Fruit fly (Drosophila melanogaster) whole organism, embryonic: ENCODE data around the gene CG13724.

Experiments used
- Abd-B ChIP-seq: fragments of 200-800 bp; sonication (Bioruptor generic); optimal IDR thresholded peaks from 2 replicates; lab custom pipeline; 2018; ENCODE audit warnings: missing biosample characterization, mild to moderate bottlenecking, missing genetic modification characterization, moderate library complexity
- B-H2 ChIP-seq: fragments of 200-800 bp; sonication (Bioruptor generic); optimal IDR thresholded peaks from 2 replicates; lab custom pipeline; 2018; ENCODE audit warnings: missing biosample characterization, mild to moderate bottlenecking, missing genetic modification characterization
- C15 ChIP-seq: fragments of 200-800 bp; sonication (Bioruptor generic); IDR thresholded peaks from 3 replicates; pipeline ENCODE4 v1.3.6; 2022; ENCODE audit warnings: missing biosample characterization, missing genetic modification characterization
- CG11504 ChIP-seq: fragments of 200-800 bp; sonication (Bioruptor generic); optimal IDR thresholded peaks from 3 replicates; lab custom pipeline; 2019; ENCODE audit warnings: missing biosample characterization, mild to moderate bottlenecking, missing genetic modification characterization, moderate library complexity
- CG12219 ChIP-seq: fragments of 200-800 bp; sonication (Bioruptor generic); optimal IDR thresholded peaks from 3 replicates; lab custom pipeline; 2018; ENCODE audit warnings: missing biosample characterization, mild to moderate bottlenecking, missing genetic modification characterization
- CG16863 ChIP-seq: fragments of 200-800 bp; sonication (Bioruptor generic); optimal IDR thresholded peaks from 3 replicates; lab custom pipeline; 2016; ENCODE audit warnings: missing biosample characterization, missing genetic modification characterization
- CG18599 ChIP-seq: fragments of 200-800 bp; sonication (Bioruptor generic); optimal IDR thresholded peaks from 3 replicates; lab custom pipeline; 2017; ENCODE audit warnings: missing biosample characterization, missing genetic modification characterization, mild to moderate bottlenecking, moderate library complexity, missing genetic modification reagents
- CG3163 ChIP-seq: fragments of 200-800 bp; sonication (Bioruptor generic); optimal IDR thresholded peaks from 3 replicates; lab custom pipeline; 2016; ENCODE audit warnings: missing biosample characterization, missing genetic modification characterization
- CG3995 ChIP-seq: fragments of 200-800 bp; sonication (Bioruptor generic); optimal IDR thresholded peaks from 3 replicates; lab custom pipeline; 2016; ENCODE audit warnings: missing biosample characterization, missing genetic modification characterization
- CG42726 ChIP-seq: fragments of 200-800 bp; sonication (Bioruptor generic); IDR thresholded peaks from 2 replicates; pipeline ENCODE4 v1.3.6; 2022; ENCODE audit warnings: missing biosample characterization, missing genetic modification characterization; ENCODE audit not compliant: partially characterized antibody
- CG8388 ChIP-seq: fragments of 200-800 bp; sonication (Bioruptor generic); optimal IDR thresholded peaks from 2 replicates; lab custom pipeline; 2019; ENCODE audit warnings: missing biosample characterization, mild to moderate bottlenecking, missing genetic modification characterization, moderate library complexity
- CG9609 ChIP-seq: fragments of 200-800 bp; sonication (Bioruptor generic); optimal IDR thresholded peaks from 3 replicates; lab custom pipeline; 2016; ENCODE audit warnings: missing biosample characterization, missing genetic modification characterization
- CG9727 ChIP-seq: fragments of 200-800 bp; sonication (Bioruptor generic); optimal IDR thresholded peaks from 3 replicates; lab custom pipeline; 2017; ENCODE audit warnings: missing biosample characterization, mild to moderate bottlenecking, missing genetic modification characterization
- Chrac-16 ChIP-seq: fragments of 200-800 bp; sonication (Bioruptor generic); optimal IDR thresholded peaks from 3 replicates; lab custom pipeline; 2016; ENCODE audit warnings: missing biosample characterization, missing genetic modification characterization
- CoRest ChIP-seq: fragments of 200-800 bp; sonication (Bioruptor generic); optimal IDR thresholded peaks from 3 replicates; lab custom pipeline; 2018; ENCODE audit warnings: missing biosample characterization, mild to moderate bottlenecking, missing genetic modification characterization, moderate library complexity
- Deaf1 ChIP-seq: fragments of 200-800 bp; optimal IDR thresholded peaks from 3 replicates; lab custom pipeline; 2019; ENCODE audit warnings: missing biosample characterization, mild to moderate bottlenecking, missing genetic modification characterization, moderate library complexity
- E2f1 ChIP-seq: fragments of 200-800 bp; sonication (Bioruptor generic); IDR thresholded peaks from 2 replicates; pipeline ENCODE4 v1.3.6; 2022; ENCODE audit warnings: missing biosample characterization, missing genetic modification characterization
- Ets97D ChIP-seq: fragments of 200-800 bp; sonication (Bioruptor generic); optimal IDR thresholded peaks from 3 replicates; lab custom pipeline; 2016; ENCODE audit warnings: missing biosample characterization, missing genetic modification characterization
- H2.0 ChIP-seq: fragments of 200-800 bp; sonication (Bioruptor generic); IDR thresholded peaks from 2 replicates; pipeline ENCODE4 v1.3.6; 2022; ENCODE audit warnings: missing biosample characterization, missing genetic modification characterization
- HmgZ ChIP-seq: fragments of 200-800 bp; sonication (Bioruptor generic); optimal IDR thresholded peaks from 2 replicates; lab custom pipeline; 2018; ENCODE audit warnings: missing biosample characterization, mild to moderate bottlenecking, missing genetic modification characterization
- Hr39 ChIP-seq: fragments of >200 bp; optimal IDR thresholded peaks from 2 replicates; lab custom pipeline; 2017
- Lim3 ChIP-seq: fragments of 200-800 bp; sonication (Bioruptor generic); IDR thresholded peaks from 2 replicates; pipeline ENCODE4 v1.3.6; 2022; ENCODE audit warnings: missing biosample characterization, missing genetic modification characterization
- Mrtf ChIP-seq: fragments of 200-800 bp; sonication (Bioruptor generic); IDR thresholded peaks from 3 replicates; pipeline ENCODE4 v1.3.6; 2022; ENCODE audit warnings: missing biosample characterization, missing genetic modification characterization
- NfI ChIP-seq: fragments of 200-800 bp; sonication (Bioruptor generic); optimal IDR thresholded peaks from 3 replicates; lab custom pipeline; 2018; ENCODE audit warnings: missing biosample characterization, mild to moderate bottlenecking, missing genetic modification characterization, moderate library complexity
- Opbp ChIP-seq: fragments of 200-800 bp; sonication (Bioruptor generic); IDR thresholded peaks from 3 replicates; pipeline ENCODE4 v1.3.6; 2022; ENCODE audit warnings: missing biosample characterization, missing genetic modification characterization; ENCODE audit not compliant: partially characterized antibody
- Optix ChIP-seq: fragments of 200-800 bp; sonication (Bioruptor generic); IDR thresholded peaks from 3 replicates; pipeline ENCODE4 v1.3.6; 2022; ENCODE audit warnings: missing biosample characterization, missing genetic modification characterization
- Rfx ChIP-seq: fragments of 200-800 bp; sonication (Bioruptor generic); IDR thresholded peaks from 2 replicates; pipeline ENCODE4 v1.3.6; 2022; ENCODE audit warnings: missing biosample characterization, missing genetic modification characterization
- aop ChIP-seq: fragments of 200-800 bp; sonication (Bioruptor generic); IDR thresholded peaks from 2 replicates; pipeline ENCODE4 v1.3.6; 2022; ENCODE audit warnings: missing biosample characterization, missing genetic modification characterization
- bowl ChIP-seq: fragments of 200-800 bp; sonication (Bioruptor generic); IDR thresholded peaks from 2 replicates; pipeline ENCODE4 v1.3.6; 2022; ENCODE audit warnings: missing biosample characterization, missing genetic modification characterization
- btn ChIP-seq: fragments of 200-800 bp; sonication (Bioruptor generic); optimal IDR thresholded peaks from 2 replicates; lab custom pipeline; 2016; ENCODE audit warnings: missing biosample characterization, missing genetic modification characterization
- cato ChIP-seq: fragments of 200-800 bp; sonication (Bioruptor generic); optimal IDR thresholded peaks from 2 replicates; lab custom pipeline; 2016; ENCODE audit warnings: missing biosample characterization, missing genetic modification characterization, borderline replicate concordance
- croc ChIP-seq: fragments of 200-800 bp; sonication (Bioruptor generic); conservative IDR thresholded peaks from 3 replicates; pipeline ENCODE4 v1.3.6; 2022; ENCODE audit warnings: missing biosample characterization, missing genetic modification characterization
- crp ChIP-seq, 2 experiments: fragments of 200-800 bp; sonication (Bioruptor generic); optimal IDR thresholded peaks; 2 replicates in 1 of 2; 3 replicates in 1 of 2; lab custom pipeline; 2017; ENCODE audit warnings: missing biosample characterization in 2 of 2, missing genetic modification characterization in 2 of 2, mild to moderate bottlenecking in 1 of 2, moderate library complexity in 1 of 2
- disco-r ChIP-seq: fragments of 200-800 bp; sonication (Bioruptor generic); optimal IDR thresholded peaks from 2 replicates; lab custom pipeline; 2016; ENCODE audit warnings: missing biosample characterization, missing genetic modification characterization
- dm ChIP-seq: fragments of 200-800 bp; sonication (Bioruptor generic); optimal IDR thresholded peaks from 3 replicates; lab custom pipeline; 2016; ENCODE audit warnings: missing biosample characterization, missing genetic modification characterization
- dmrt11E ChIP-seq: fragments of 200-800 bp; sonication (Bioruptor generic); optimal IDR thresholded peaks from 3 replicates; lab custom pipeline; 2018; ENCODE audit warnings: missing biosample characterization, mild to moderate bottlenecking, missing genetic modification characterization, moderate library complexity
- gem ChIP-seq: fragments of 200-800 bp; sonication (Bioruptor generic); optimal IDR thresholded peaks from 2 replicates; lab custom pipeline; 2019; ENCODE audit warnings: missing biosample characterization, mild to moderate bottlenecking, missing genetic modification characterization, moderate library complexity
- gsb-n ChIP-seq: fragments of 200-800 bp; sonication (Bioruptor generic); optimal IDR thresholded peaks from 3 replicates; lab custom pipeline; 2018; ENCODE audit warnings: missing biosample characterization, mild to moderate bottlenecking, missing genetic modification characterization
- inv ChIP-seq: fragments of 200-800 bp; sonication (Bioruptor generic); IDR thresholded peaks from 2 replicates; pipeline ENCODE4 v1.3.6; 2022; ENCODE audit warnings: missing biosample characterization, missing genetic modification characterization; ENCODE audit not compliant: partially characterized antibody
- kay ChIP-seq: fragments of 200-800 bp; sonication (Bioruptor generic); optimal IDR thresholded peaks from 2 replicates; lab custom pipeline; 2016; ENCODE audit warnings: missing biosample characterization, missing genetic modification characterization
- klu ChIP-seq: fragments of 200-800 bp; sonication (Bioruptor generic); IDR thresholded peaks from 2 replicates; pipeline ENCODE4 v1.3.6; 2022; ENCODE audit warnings: missing biosample characterization, missing genetic modification characterization
- lbe ChIP-seq: fragments of 200-800 bp; sonication (Bioruptor generic); optimal IDR thresholded peaks from 2 replicates; lab custom pipeline; 2016; ENCODE audit warnings: missing biosample characterization, mild to moderate bottlenecking, missing genetic modification characterization
- nom ChIP-seq: fragments of 200-800 bp; sonication (Bioruptor generic); optimal IDR thresholded peaks from 2 replicates; lab custom pipeline; 2017; ENCODE audit warnings: missing biosample characterization, missing genetic modification characterization, mild to moderate bottlenecking, moderate library complexity, missing genetic modification reagents
- pita ChIP-seq: fragments of 200-800 bp; sonication (Bioruptor generic); optimal IDR thresholded peaks from 2 replicates; lab custom pipeline; 2017; ENCODE audit warnings: missing biosample characterization, mild to moderate bottlenecking, missing genetic modification characterization
- prd ChIP-seq, 3 experiments: fragments of >200 bp in 2 of 3; fragments of 200-800 bp in 1 of 3; sonication (Bioruptor generic) in 1 of 3; optimal IDR thresholded peaks in 2 of 3; IDR thresholded peaks in 1 of 3; 2 replicates in 2 of 3; 3 replicates in 1 of 3; pipeline versions ENCODE4 v1.3.6 to Lab custom; 2017 to 2022; ENCODE audit warnings: missing biosample characterization in 1 of 3, missing genetic modification characterization in 1 of 3
- sc ChIP-seq, 3 experiments: fragments of >200 bp in 2 of 3; fragments of 200-800 bp in 1 of 3; sonication (Bioruptor generic) in 1 of 3; optimal IDR thresholded peaks; 2 replicates in 2 of 3; 3 replicates in 1 of 3; lab custom pipeline; 2017; ENCODE audit warnings: mild to moderate bottlenecking in 1 of 3, missing biosample characterization in 1 of 3, missing genetic modification characterization in 1 of 3, missing genetic modification reagents in 1 of 3
- sd ChIP-seq: fragments of 200-800 bp; sonication (Bioruptor generic); optimal IDR thresholded peaks from 3 replicates; lab custom pipeline; 2018; ENCODE audit warnings: missing biosample characterization, mild to moderate bottlenecking, missing genetic modification characterization, moderate library complexity
- slbo ChIP-seq: fragments of 200-800 bp; sonication (Bioruptor generic); IDR thresholded peaks from 2 replicates; pipeline ENCODE4 v1.3.6; 2022; ENCODE audit warnings: missing biosample characterization, missing genetic modification characterization
- sug ChIP-seq: fragments of 200-800 bp; optimal IDR thresholded peaks from 2 replicates; lab custom pipeline; 2019; ENCODE audit warnings: missing biosample characterization, mild to moderate bottlenecking, missing genetic modification characterization, moderate library complexity
- toy ChIP-seq: fragments of 200-800 bp; sonication (Bioruptor generic); IDR thresholded peaks from 2 replicates; pipeline ENCODE4 v1.3.6; 2022; ENCODE audit warnings: missing biosample characterization, missing genetic modification characterization

Gene CG13724

DNA sequence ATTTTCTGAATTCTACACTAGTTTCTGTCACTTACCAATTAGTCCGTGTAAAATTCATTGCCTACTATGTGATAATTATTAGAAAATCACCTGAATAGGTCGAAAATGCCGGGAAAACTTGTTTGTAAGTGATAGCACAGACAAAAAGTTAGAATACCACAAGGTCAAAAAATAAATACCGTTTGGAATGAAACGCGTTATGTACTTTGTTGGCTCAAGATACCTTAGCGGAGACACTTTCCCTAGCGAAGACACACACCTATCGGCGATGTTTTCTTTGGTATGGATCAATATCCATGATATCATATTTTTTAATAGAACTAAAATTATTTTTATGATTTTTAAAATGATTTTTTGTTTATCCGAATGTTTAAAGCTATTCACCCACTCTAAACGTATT, 16.5 kb downstream of the CG13724 start, which contains the start of gene CG6479 (continued):
- peak; percentile 29 for TF ChIP-seq CoRest (tag; lab: Kevin White, UChicago)
- TF ChIP-seq sd (tag; lab: Kevin White, UChicago): no peak
- TF ChIP-seq Ets97D (GFP tag; lab: Kevin White, UChicago): peak; percentile 40
- TF ChIP-seq disco-r: no peak
- TF ChIP-seq CG3995: peak; percentile 19
- TF ChIP-seq Chrac-16 (GFP tag; lab: Kevin White, UChicago): no peak
- TF ChIP-seq nom: no peak
- TF ChIP-seq Deaf1: no peak
- peak; percentile 78 for TF ChIP-seq pita (GFP tag; lab: Kevin White, UChicago)
- no peak for TF ChIP-seq HmgZ (tag; lab: Kevin White, UChicago)
- TF ChIP-seq dmrt11E: no peak
- TF ChIP-seq CG11504: peak; percentile 28
- TF ChIP-seq CG12219 (GFP tag; lab: Kevin White, UChicago): no peak
- TF ChIP-seq Opbp (GFP tag; lab: Robert Waterston, UW): 0 out of 3 replicates have a peak, but pooled peaks have one; percentile 68
- no peak for TF ChIP-seq aop
- TF ChIP-seq gem: no peak
- TF ChIP-seq kay (GFP tag; lab: Kevin White, UChicago): no peak
- no peak for TF ChIP-seq CG3163
- no peak for TF ChIP-seq Mrtf (GFP tag; lab: Robert Waterston, UW)
- no peak for TF ChIP-seq toy
- TF ChIP-seq CG9727 (GFP tag; lab: Kevin White, UChicago): no peak
- no peak for TF ChIP-seq CG18599 (GFP tag; lab: Kevin White, UChicago)
- TF ChIP-seq CG8388 (GFP tag; lab: Kevin White, UChicago): no peak
- TF ChIP-seq Optix (GFP tag; lab: Robert Waterston, UW): no peak
- no peak for TF ChIP-seq dm (GFP tag; lab: Kevin White, UChicago)
- peak; percentile 16 for TF ChIP-seq Abd-B (GFP tag; lab: Kevin White, UChicago)
- TF ChIP-seq inv (GFP tag; lab: Robert Waterston, UW): no peak
- no peak for TF ChIP-seq slbo
- TF ChIP-seq NfI: no peak
- TF ChIP-seq klu (GFP tag; lab: Robert Waterston, UW): no peak
- TF ChIP-seq H2.0 (GFP tag; lab: Robert Waterston, UW): no peak
- TF ChIP-seq prd (optimal IDR thresholded peaks at IDR 0.05; lab: Kevin White, UChicago): no peak
- no peak for TF ChIP-seq prd (GFP tag; IDR thresholded peaks at IDR 0.05; lab: Robert Waterston, UW)
- no peak for TF ChIP-seq bowl
- no peak for TF ChIP-seq CG9609 (GFP tag; lab: Kevin White, UChicago)
- peak; percentile 15; the same call in 1 of the 2 replicates for TF ChIP-seq E2f1 (GFP tag; lab: Robert Waterston, UW)
- no peak for TF ChIP-seq B-H2
- TF ChIP-seq gsb-n: no peak
- no peak for TF ChIP-seq cato (GFP tag; lab: Kevin White, UChicago)
- peak; percentile 32; the same call in 1 of the 2 replicates for TF ChIP-seq CG42726 (GFP tag; lab: Robert Waterston, UW)
- no peak for TF ChIP-seq croc
- TF ChIP-seq Hr39 (lab: Kevin White, UChicago): no peak
- no peak for TF ChIP-seq Rfx
- no peak for TF ChIP-seq sug (tag; lab: Kevin White, UChicago)
- TF ChIP-seq C15: no peak
- no peak for TF ChIP-seq CG16863 (GFP tag; lab: Kevin White, UChicago)
- no peak for TF ChIP-seq btn (GFP tag; lab: Kevin White, UChicago)
- no peak for TF ChIP-seq sc (optimal IDR thresholded peaks at IDR 0.05; lab: Kevin White, UChicago)
- TF ChIP-seq sc (GFP tag; optimal IDR thresholded peaks at IDR 0.05; lab: Kevin White, UChicago): no peak
- TF ChIP-seq lbe (GFP tag; lab: Kevin White, UChicago): no peak
- no peak for TF ChIP-seq Lim3 (GFP tag; lab: Robert Waterston, UW)
- peak in 1 of 2 experiments; percentile 2 for TF ChIP-seq crp (GFP tag; optimal IDR thresholded peaks at IDR 0.05; lab: Kevin White, UChicago)
